Worm (Caenorhabditis elegans) whole organism, L4 larva: ENCODE measurements around the gene Y57E12B.11.
A peak's percentile ranks its signal among the peaks of the same experiment; 100 is the strongest.

ENCODE experiments used
- D1046.2 ChIP-seq: fragments of 200-800 bp; sonication (Bioruptor generic); IDR thresholded peaks from 2 replicates; pipeline ENCODE4 v1.3.6; 2022; ENCODE audit warnings: missing genetic modification characterization, missing compliant biosample characterization
- F26F4.8 ChIP-seq: fragments of 200-800 bp; sonication (Bioruptor generic); conservative IDR thresholded peaks from 2 replicates; pipeline ENCODE4 v1.3.6; 2022; ENCODE audit warnings: missing genetic modification characterization, missing compliant biosample characterization
- F44E2.7 ChIP-seq: fragments of 200-800 bp; sonication (Bioruptor generic); IDR thresholded peaks from 2 replicates; pipeline ENCODE4 v2.1.2; 2022; ENCODE audit warnings: missing genetic modification characterization, missing compliant biosample characterization
- aha-1 ChIP-seq: fragments of 150-350 bp; peaks from one replicate; lab custom pipeline; 2014; ENCODE audit warnings: missing biosample characterization, missing genetic modification characterization
- aly-2 ChIP-seq: sonication (generic microtip); optimal IDR thresholded peaks from 2 replicates; lab custom pipeline; 2018; ENCODE audit warnings: missing biosample characterization, missing genetic modification characterization
- attf-4 ChIP-seq: sonication (generic microtip); optimal IDR thresholded peaks from 3 replicates; lab custom pipeline; 2017; ENCODE audit warnings: missing biosample characterization, missing genetic modification characterization
- ceh-28 ChIP-seq: fragments of 150-350 bp; optimal IDR thresholded peaks from 2 replicates; lab custom pipeline; 2014; ENCODE audit warnings: missing biosample characterization, missing genetic modification reagents, missing genetic modification characterization
- ceh-62 ChIP-seq: sonication (generic microtip); optimal IDR thresholded peaks from 2 replicates; lab custom pipeline; 2017; ENCODE audit warnings: missing biosample characterization, missing genetic modification characterization
- ces-1 ChIP-seq: fragments of 150-350 bp; sonication (generic microtip); optimal IDR thresholded peaks from 4 replicates; lab custom pipeline; 2014; ENCODE audit warnings: missing biosample characterization, missing genetic modification reagents, missing genetic modification characterization
- dmd-6 ChIP-seq: fragments of 200-800 bp; sonication (Bioruptor generic); IDR thresholded peaks from 2 replicates; pipeline ENCODE4 v1.3.6; 2022; ENCODE audit warnings: missing genetic modification reagents, missing genetic modification characterization, missing compliant biosample characterization
- dpl-1 ChIP-seq: fragments of 150-350 bp; optimal IDR thresholded peaks from 2 replicates; lab custom pipeline; 2014; ENCODE audit warnings: missing biosample characterization, missing genetic modification reagents, missing genetic modification characterization
- fkh-10 ChIP-seq: fragments of 150-350 bp; optimal IDR thresholded peaks from 2 replicates; lab custom pipeline; 2014; ENCODE audit warnings: missing biosample characterization, missing genetic modification reagents, missing genetic modification characterization
- hlh-30 ChIP-seq: sonication (generic microtip); optimal IDR thresholded peaks from 2 replicates; lab custom pipeline; 2017; ENCODE audit warnings: antibody characterized with exemption, mild to moderate bottlenecking, missing genetic modification characterization, missing compliant biosample characterization; ENCODE audit not compliant: insufficient read depth
- jun-1 ChIP-seq: fragments of 150-350 bp; optimal IDR thresholded peaks from 2 replicates; lab custom pipeline; 2014; ENCODE audit warnings: missing biosample characterization, missing genetic modification reagents, missing genetic modification characterization
- lin-1 ChIP-seq: fragments of 200-800 bp; sonication (Bioruptor generic); IDR thresholded peaks from 2 replicates; pipeline ENCODE4 v1.3.6; 2022; ENCODE audit warnings: missing genetic modification reagents, missing genetic modification characterization, missing compliant biosample characterization
- lin-13 ChIP-seq: fragments of 150-350 bp; optimal IDR thresholded peaks from 2 replicates; lab custom pipeline; 2014; ENCODE audit warnings: missing biosample characterization, missing genetic modification reagents, missing genetic modification characterization
- lin-15B ChIP-seq: fragments of 150-350 bp; sonication (generic microtip); optimal IDR thresholded peaks from 3 replicates; lab custom pipeline; 2014; ENCODE audit warnings: missing biosample characterization, missing genetic modification characterization
- lsy-2 ChIP-seq, 2 experiments: fragments of 150-350 bp in 1 of 2; sonication (generic microtip) in 1 of 2; optimal IDR thresholded peaks; 2 replicates each; lab custom pipeline; 2014 to 2017; ENCODE audit warnings: missing biosample characterization in 2 of 2, missing genetic modification characterization in 2 of 2
- mdl-1 ChIP-seq, 2 experiments: fragments of 150-350 bp in 1 of 2; sonication (generic microtip) in 1 of 2; optimal IDR thresholded peaks; 2 replicates each; lab custom pipeline; 2014 to 2017; ENCODE audit warnings: missing biosample characterization in 2 of 2, missing genetic modification characterization in 2 of 2
- mxl-3 ChIP-seq: fragments of 200-800 bp; sonication (Bioruptor generic); optimal IDR thresholded peaks from 2 replicates; lab custom pipeline; 2018; ENCODE audit warnings: mild to moderate bottlenecking, missing genetic modification characterization, missing compliant biosample characterization
- nhr-102 ChIP-seq: sonication (generic microtip); optimal IDR thresholded peaks from 2 replicates; lab custom pipeline; 2016; ENCODE audit warnings: mild to moderate bottlenecking, missing genetic modification characterization, moderate library complexity, missing compliant biosample characterization
- nhr-25 ChIP-seq: sonication (generic microtip); optimal IDR thresholded peaks from 2 replicates; lab custom pipeline; 2017; ENCODE audit warnings: missing genetic modification characterization, mild to moderate bottlenecking, missing compliant biosample characterization, antibody characterized with exemption, moderate library complexity, borderline replicate concordance; ENCODE audit not compliant: insufficient read depth
- nhr-28 ChIP-seq: fragments of 150-350 bp; optimal IDR thresholded peaks from 2 replicates; lab custom pipeline; 2014; ENCODE audit warnings: missing biosample characterization, missing genetic modification characterization
- nhr-48 ChIP-seq: sonication (generic microtip); optimal IDR thresholded peaks from 2 replicates; lab custom pipeline; 2016; ENCODE audit warnings: mild to moderate bottlenecking, missing genetic modification characterization, missing compliant biosample characterization
- nhr-6 ChIP-seq: fragments of 150-350 bp; optimal IDR thresholded peaks from 2 replicates; lab custom pipeline; 2014; ENCODE audit warnings: missing biosample characterization, missing genetic modification characterization
- nhr-76 ChIP-seq: fragments of 150-350 bp; optimal IDR thresholded peaks from 2 replicates; lab custom pipeline; 2014; ENCODE audit warnings: missing biosample characterization, missing genetic modification characterization
- pha-4 ChIP-seq, 2 experiments: fragments of 150-350 bp in 1 of 2; fragments of 200-800 bp in 1 of 2; sonication (Bioruptor generic) in 1 of 2; IDR thresholded peaks in 1 of 2; optimal IDR thresholded peaks in 1 of 2; 2 replicates each; pipeline versions ENCODE4 v1.3.6 to Lab custom; 2014 to 2022; ENCODE audit warnings: missing genetic modification characterization in 2 of 2, missing genetic modification reagents in 2 of 2, missing biosample characterization in 1 of 2, missing compliant biosample characterization in 1 of 2
- php-3 ChIP-seq: fragments of 200-800 bp; sonication (Bioruptor generic); IDR thresholded peaks from 2 replicates; pipeline ENCODE4 v1.3.6; 2022; ENCODE audit warnings: missing genetic modification reagents, missing genetic modification characterization, missing compliant biosample characterization
- sdz-12 ChIP-seq: fragments of 200-800 bp; sonication (Bioruptor generic); optimal IDR thresholded peaks from 2 replicates; lab custom pipeline; 2018; ENCODE audit warnings: mild to moderate bottlenecking, missing genetic modification characterization, missing compliant biosample characterization
- set-16 ChIP-seq: fragments of 200-800 bp; sonication (Bioruptor generic); IDR thresholded peaks from 2 replicates; pipeline ENCODE4 v1.3.6; 2022; ENCODE audit warnings: missing genetic modification reagents, missing genetic modification characterization, missing compliant biosample characterization
- spr-1 ChIP-seq: sonication (generic microtip); optimal IDR thresholded peaks from 2 replicates; lab custom pipeline; 2016; ENCODE audit warnings: mild to moderate bottlenecking, missing genetic modification characterization, missing compliant biosample characterization
- unc-62 ChIP-seq, 3 experiments: fragments of 150-350 bp in 1 of 3; sonication (generic microtip); optimal IDR thresholded peaks in 2 of 3; peaks in 1 of 3; 1 replicate in 1 of 3; 2 replicates in 2 of 3; lab custom pipeline; 2014 to 2017; ENCODE audit warnings: missing biosample characterization in 3 of 3, missing genetic modification characterization in 3 of 3, missing genetic modification reagents in 3 of 3, missing genotype in 1 of 3
- zfp-3 ChIP-seq: fragments of 200-800 bp; sonication (Bioruptor generic); conservative IDR thresholded peaks from 2 replicates; pipeline ENCODE4 v1.3.6; 2022; ENCODE audit warnings: missing genetic modification reagents, missing genetic modification characterization, missing compliant biosample characterization

Y57E12B.11 gene

ce11 chrV:6979019-6979418, 29.3 kb upstream of the Y57E12B.11 start, which contains the start of gene sre-12 (continued):
- TF ChIP-seq aly-2 (tag; lab: Kevin White, UChicago) (no peak), sdz-12 (GFP tag; lab: Kevin White, UChicago) (no peak), mxl-3 (no peak)

DNA sequence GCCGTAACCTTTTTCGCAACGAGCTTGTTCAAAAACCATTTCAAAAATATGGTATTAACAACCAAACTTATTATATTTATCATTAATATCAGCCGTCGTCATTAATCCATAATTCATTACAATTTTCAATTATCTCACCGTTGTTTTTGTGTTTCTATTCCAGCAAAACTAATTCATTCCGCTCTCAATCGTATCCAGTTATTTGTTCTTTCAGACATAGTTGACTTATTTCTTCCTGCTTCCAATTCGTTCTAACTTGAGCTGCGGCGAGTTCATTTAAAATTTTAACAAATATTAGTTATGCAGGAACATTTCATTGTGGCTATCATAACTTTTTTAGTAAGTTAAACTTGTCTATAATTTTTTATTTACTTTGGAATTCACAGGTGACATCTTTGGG, 26.4 kb upstream of the Y57E12B.11 start, which contains the start of gene srx-16:
Gene srx-16, plus strand, starts transcription at position 301 of the 400 bp plus-strand sequence.
- no peak for TF ChIP-seq spr-1 (tag; lab: Kevin White, UChicago)
- peak in 1 of 2 experiments; percentile 32 for TF ChIP-seq unc-62 (GFP tag; optimal IDR thresholded peaks at IDR 0.05 in 1 of 2; lab: Kevin White, UChicago)
- TF ChIP-seq unc-62 (tag; optimal IDR thresholded peaks at IDR 0.05; lab: Kevin White, UChicago), result no peak
- TF ChIP-seq, all 104 proteins: peak for 1

DNA sequence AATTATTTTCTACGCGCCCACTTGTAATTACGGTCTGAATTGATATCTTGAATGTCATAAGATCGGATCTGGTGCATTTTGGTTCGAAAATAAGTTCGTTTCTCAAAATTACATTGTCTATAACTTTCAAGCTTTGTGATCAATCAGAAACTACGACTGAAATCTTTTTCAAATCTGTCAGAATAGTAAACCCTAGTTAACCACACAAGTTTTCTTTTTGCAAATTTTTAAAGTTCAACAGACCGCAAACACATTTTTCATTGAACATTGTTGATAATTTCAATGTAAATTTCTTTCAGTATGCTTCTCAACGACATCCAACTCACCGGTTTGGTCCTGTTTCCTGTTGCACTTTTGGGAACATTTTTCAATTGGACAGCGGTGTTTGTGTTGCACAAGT, 21.9 kb upstream of the Y57E12B.11 start, which contains the start of gene srx-59:
Gene srx-59, plus strand, starts transcription at position 301 of the 400 bp plus-strand sequence.
- TF ChIP-seq unc-62 (GFP tag; optimal IDR thresholded peaks at IDR 0.05 in 1 of 2; lab: Kevin White, UChicago), result peak in 1 of 2 experiments; percentile 19
- no peak for TF ChIP-seq unc-62 (tag; optimal IDR thresholded peaks at IDR 0.05; lab: Kevin White, UChicago)
- TF ChIP-seq set-16, result no peak

DNA sequence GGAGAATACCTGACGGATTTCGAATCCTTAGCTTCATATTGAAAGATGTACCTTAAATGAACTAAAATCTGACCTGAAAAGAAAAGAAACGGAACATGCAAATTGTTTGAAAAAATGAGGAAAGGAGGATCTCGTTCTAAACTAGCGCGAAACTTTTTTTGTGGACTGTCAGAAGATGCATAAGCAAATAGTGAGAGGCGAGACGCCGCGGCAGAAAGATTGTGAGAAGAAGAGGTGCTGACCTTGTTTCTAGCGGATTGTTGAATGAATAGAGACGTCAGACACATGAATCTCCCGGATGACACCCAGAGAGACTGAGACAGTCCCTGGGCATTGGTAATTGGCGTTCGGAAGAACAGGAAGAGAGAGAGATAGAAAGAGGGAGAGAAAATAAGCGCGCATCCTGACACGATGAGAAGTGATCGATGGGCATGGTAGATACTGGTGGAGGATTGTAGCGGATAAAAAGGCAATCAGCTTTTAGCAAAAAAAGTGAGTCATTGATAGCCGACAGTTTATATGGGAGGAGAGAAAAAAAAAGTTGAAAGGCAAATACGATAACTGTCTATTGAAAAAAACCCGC, 20.4 kb upstream of the Y57E12B.11 start, which contains the start of gene ptr-15:
Gene ptr-15, minus strand, starts transcription at position 51 of the 583 bp plus-strand sequence.
- no peak for TF ChIP-seq php-3 (GFP tag; lab: Robert Waterston, UW)
- TF ChIP-seq mxl-3, result peak; percentile 70
- peak; percentile 21 for TF ChIP-seq nhr-48 (tag; lab: Kevin White, UChicago)
- TF ChIP-seq mdl-1 (tag; optimal IDR thresholded peaks at IDR 0.05; lab: Kevin White, UChicago), result peak in 1 of 2 experiments; percentile 35
- peak in 1 of 2 experiments; percentile 10 for TF ChIP-seq unc-62 (GFP tag; optimal IDR thresholded peaks at IDR 0.05 in 1 of 2; lab: Kevin White, UChicago)
- no peak for TF ChIP-seq unc-62 (tag; optimal IDR thresholded peaks at IDR 0.05; lab: Kevin White, UChicago)
- peak; percentile 32 for TF ChIP-seq nhr-28 (tag; lab: Kevin White, UChicago)
- no peak for TF ChIP-seq nhr-76

ce11 chrV:6956237-6956636, 6.6 kb upstream of the Y57E12B.11 start, which contains the start of gene mec-1:
mec-1 (plus strand) TSS chrV:6956537.
- TF ChIP-seq F26F4.8 (GFP tag; lab: Robert Waterston, UW) (no peak), jun-1 (tag; lab: Kevin White, UChicago) (no peak), lin-13 (GFP tag; lab: Kevin White, UChicago) (no peak), nhr-102 (tag; lab: Kevin White, UChicago) (no peak), aha-1 (peak; percentile 58), D1046.2 (GFP tag; lab: Robert Waterston, UW) (no peak), nhr-6 (tag; lab: Kevin White, UChicago) (no peak), lin-1 (GFP tag; lab: Robert Waterston, UW) (no peak)

DNA sequence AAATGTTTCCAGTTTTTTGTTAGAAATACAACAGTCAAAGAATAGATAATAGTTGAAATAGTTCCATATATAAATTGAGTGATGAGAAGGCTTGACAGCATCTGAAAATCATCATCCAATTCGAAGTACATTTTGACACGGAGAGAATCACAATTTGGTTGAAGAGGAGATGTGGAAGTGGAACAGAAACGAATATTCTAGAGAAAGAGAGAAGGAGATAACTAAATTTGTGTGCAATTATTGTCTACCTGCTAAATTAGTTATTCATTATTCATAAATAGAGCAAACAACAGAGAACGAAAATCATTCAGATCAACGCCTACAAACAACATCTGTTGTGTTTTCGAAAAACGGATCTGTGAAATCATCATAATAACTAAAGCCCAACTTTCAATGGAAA, 4.1 kb upstream of the Y57E12B.11 start, which contains the start of gene srg-31:
Gene srg-31, minus strand, starts transcription at position 101 of the 400 bp plus-strand sequence.
- TF ChIP-seq unc-62 (GFP tag; optimal IDR thresholded peaks at IDR 0.05 in 1 of 2; lab: Kevin White, UChicago), result peak in 1 of 2 experiments; percentile 51
- TF ChIP-seq unc-62 (tag; optimal IDR thresholded peaks at IDR 0.05; lab: Kevin White, UChicago), result no peak
- no peak for TF ChIP-seq fkh-10 (GFP tag; lab: Kevin White, UChicago)

DNA sequence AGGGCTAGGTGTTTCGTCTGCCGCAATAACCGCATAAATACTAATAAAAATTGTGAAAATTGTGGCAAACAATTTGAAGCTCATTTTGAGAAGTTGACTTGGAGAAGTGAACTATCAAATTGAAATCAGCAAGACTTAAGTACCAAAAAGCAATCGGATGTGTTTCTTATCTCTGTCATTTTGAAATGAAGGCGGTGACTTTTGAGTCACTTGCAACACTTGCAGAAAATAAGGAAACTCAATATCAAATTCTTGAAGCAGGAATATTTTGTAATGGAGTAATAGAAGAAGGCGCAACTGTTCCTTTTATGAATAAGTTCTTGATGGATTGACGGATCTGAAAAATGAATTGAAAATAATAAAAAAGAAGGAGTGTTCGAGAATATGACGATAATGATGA, 1.6 kb upstream of the Y57E12B.11 start, which contains the start of gene T07H8.11:
Gene T07H8.11, minus strand, starts transcription at position 101 of the 400 bp plus-strand sequence.
- TF ChIP-seq mxl-3 (no peak), ceh-62 (tag; lab: Kevin White, UChicago) (no peak), zfp-3 (GFP tag; lab: Robert Waterston, UW) (no peak), hlh-30 (tag; lab: Kevin White, UChicago) (no peak), ces-1 (GFP tag; lab: Kevin White, UChicago) (no peak), attf-4 (no peak), dpl-1 (GFP tag; lab: Kevin White, UChicago) (no peak), F44E2.7 (GFP tag; lab: Robert Waterston, UW) (no peak), pha-4 (GFP tag; IDR thresholded peaks at IDR 0.05; lab: Robert Waterston, UW) (no peak), pha-4 (tag; optimal IDR thresholded peaks at IDR 0.05; lab: Kevin White, UChicago) (no peak), nhr-25 (no peak), lin-15B (tag; lab: Kevin White, UChicago) (no peak), dmd-6 (GFP tag; lab: Robert Waterston, UW) (no peak), D1046.2 (GFP tag; lab: Robert Waterston, UW) (no peak), fkh-10 (GFP tag; lab: Kevin White, UChicago) (no peak), ceh-28 (tag; lab: Kevin White, UChicago) (no peak), lsy-2 (tag; optimal IDR thresholded peaks at IDR 0.05; lab: Kevin White, UChicago) (no peak), php-3 (GFP tag; lab: Robert Waterston, UW) (no peak)
